Worm (Caenorhabditis elegans) whole organism, L3 larva: ENCODE measurements around the gene R07H5.9.

ENCODE experiments used
- R02D3.7 ChIP-seq: fragments of 150-350 bp; optimal IDR thresholded peaks from 2 replicates; lab custom pipeline; 2014; ENCODE audit warnings: missing biosample characterization, missing genetic modification characterization
- ZK546.5 ChIP-seq: sonication (generic microtip); optimal IDR thresholded peaks from 2 replicates; lab custom pipeline; 2017; ENCODE audit warnings: missing biosample characterization, missing genetic modification characterization
- aly-2 ChIP-seq: fragments of 150-350 bp; optimal IDR thresholded peaks from 2 replicates; lab custom pipeline; 2014; ENCODE audit warnings: missing biosample characterization, missing genetic modification characterization
- ceh-82 ChIP-seq: fragments of 150-350 bp; optimal IDR thresholded peaks from 2 replicates; lab custom pipeline; 2014; ENCODE audit warnings: missing biosample characterization, missing genetic modification characterization
- egl-27 ChIP-seq: sonication (generic microtip); optimal IDR thresholded peaks from 4 replicates; lab custom pipeline; 2017; ENCODE audit warnings: missing biosample characterization, missing genetic modification reagents, missing genetic modification characterization
- fos-1 ChIP-seq: fragments of 150-350 bp; optimal IDR thresholded peaks from 2 replicates; lab custom pipeline; 2014; ENCODE audit warnings: missing biosample characterization, missing genetic modification characterization
- nhr-237 ChIP-seq: fragments of 150-350 bp; optimal IDR thresholded peaks from 2 replicates; lab custom pipeline; 2014; ENCODE audit warnings: missing biosample characterization, missing genetic modification characterization
- unc-62 ChIP-seq: fragments of 150-350 bp; sonication (generic microtip); optimal IDR thresholded peaks from 4 replicates; lab custom pipeline; 2014; ENCODE audit warnings: missing biosample characterization, missing genetic modification reagents, missing genetic modification characterization

DNA sequence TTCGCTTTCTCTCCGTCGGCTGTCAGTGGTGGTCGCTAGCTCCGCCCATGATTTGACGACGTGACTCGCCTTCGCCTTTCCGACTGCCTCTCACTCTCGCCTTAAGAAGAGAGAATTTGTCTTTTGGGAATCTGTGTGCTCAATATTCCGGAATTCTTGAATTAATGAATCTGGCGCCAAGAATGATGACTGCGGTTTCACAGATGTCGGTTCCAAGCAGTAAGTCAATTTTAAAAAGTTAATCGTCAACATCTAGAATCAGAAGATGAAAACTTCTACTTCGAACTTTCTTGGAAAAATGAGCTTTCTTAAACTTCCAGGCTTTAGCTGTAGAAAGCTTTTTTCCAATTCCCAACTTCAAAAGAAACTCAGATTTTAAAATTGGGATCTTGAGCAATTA, 37.6 kb upstream of the R07H5.9 start, which contains the start of gene nhr-67:
- TF ChIP-seq unc-62 (no peak), nhr-237 (tag; lab: Kevin White, UChicago) (no peak), ceh-82 (tag; lab: Kevin White, UChicago) (no peak), egl-27 (tag; lab: Kevin White, UChicago) (no peak), ZK546.5 (no peak), fos-1 (tag; lab: Kevin White, UChicago) (no peak), R02D3.7 (tag; lab: Kevin White, UChicago) (no peak), aly-2 (no peak)
